Worm (Caenorhabditis elegans) whole organism, late embryonic: ENCODE results near the gene T14B4.1.

Experiments used
- C08G9.2 ChIP-seq: sonication (generic microtip); optimal IDR thresholded peaks from 2 replicates; lab custom pipeline; 2016; ENCODE audit warnings: mild to moderate bottlenecking, missing genetic modification characterization, moderate library complexity, missing compliant biosample characterization
- F13H6.1 ChIP-seq: sonication (generic microtip); optimal IDR thresholded peaks from 2 replicates; lab custom pipeline; 2016; ENCODE audit warnings: missing genetic modification characterization, missing compliant biosample characterization
- K02D7.2 ChIP-seq: sonication (generic microtip); optimal IDR thresholded peaks from 2 replicates; lab custom pipeline; 2017; ENCODE audit warnings: mild to moderate bottlenecking, missing genetic modification characterization, missing compliant biosample characterization
- Y22D7AL.16 ChIP-seq: sonication (generic microtip); optimal IDR thresholded peaks from 2 replicates; lab custom pipeline; 2016; ENCODE audit warnings: missing genetic modification characterization, missing compliant biosample characterization
- ama-1 ChIP-seq: fragments of 150-350 bp; optimal IDR thresholded peaks from 2 replicates; lab custom pipeline; 2014
- ceh-14 ChIP-seq: sonication (generic microtip); optimal IDR thresholded peaks from 2 replicates; lab custom pipeline; 2016; ENCODE audit warnings: missing genotype, missing genetic modification characterization, missing compliant biosample characterization
- ceh-22 ChIP-seq: sonication (generic microtip); optimal IDR thresholded peaks from 2 replicates; lab custom pipeline; 2017; ENCODE audit warnings: missing biosample characterization, missing genetic modification characterization
- ceh-30 ChIP-seq: fragments of 150-350 bp; optimal IDR thresholded peaks from 2 replicates; lab custom pipeline; 2014; ENCODE audit warnings: missing biosample characterization, missing genetic modification characterization
- ceh-31 ChIP-seq: sonication (generic microtip); optimal IDR thresholded peaks from 2 replicates; lab custom pipeline; 2016; ENCODE audit warnings: missing genetic modification characterization, missing compliant biosample characterization
- ceh-45 ChIP-seq: fragments of 200-800 bp; sonication (Bioruptor generic); IDR thresholded peaks from 2 replicates; pipeline ENCODE4 v1.3.6; 2022; ENCODE audit warnings: missing genetic modification reagents, missing genetic modification characterization, missing compliant biosample characterization
- ceh-48 ChIP-seq: sonication (generic microtip); optimal IDR thresholded peaks from 2 replicates; lab custom pipeline; 2016; ENCODE audit warnings: missing genetic modification characterization, inconsistent platforms, missing compliant biosample characterization
- ceh-6 ChIP-seq: fragments of 200-800 bp; sonication (Bioruptor generic); optimal IDR thresholded peaks from 2 replicates; lab custom pipeline; 2018; ENCODE audit warnings: mild to moderate bottlenecking, missing genetic modification characterization, missing compliant biosample characterization
- ceh-9 ChIP-seq: sonication (generic microtip); optimal IDR thresholded peaks from 2 replicates; lab custom pipeline; 2016; ENCODE audit warnings: mild to moderate bottlenecking, missing genetic modification characterization, inconsistent platforms, missing compliant biosample characterization
- dve-1 ChIP-seq: sonication (generic microtip); optimal IDR thresholded peaks from 2 replicates; lab custom pipeline; 2017; ENCODE audit warnings: antibody characterized with exemption, mild to moderate bottlenecking, missing genetic modification characterization, missing compliant biosample characterization
- elt-2 ChIP-seq: sonication (generic microtip); optimal IDR thresholded peaks from 2 replicates; lab custom pipeline; 2016; ENCODE audit warnings: missing genetic modification reagents, missing genetic modification characterization, missing compliant biosample characterization
- eyg-1 ChIP-seq: sonication (generic microtip); optimal IDR thresholded peaks from 2 replicates; lab custom pipeline; 2016; ENCODE audit warnings: missing genotype, missing genetic modification characterization, missing compliant biosample characterization
- fkh-6 ChIP-seq: sonication (generic microtip); optimal IDR thresholded peaks from 2 replicates; lab custom pipeline; 2016; ENCODE audit warnings: missing genetic modification characterization, missing compliant biosample characterization
- gmeb-2 ChIP-seq: sonication (generic microtip); optimal IDR thresholded peaks from 2 replicates; lab custom pipeline; 2016; ENCODE audit warnings: missing genetic modification characterization, inconsistent platforms, missing compliant biosample characterization
- hlh-15 ChIP-seq: sonication (generic microtip); optimal IDR thresholded peaks from 2 replicates; lab custom pipeline; 2016; ENCODE audit warnings: missing genetic modification characterization, missing compliant biosample characterization
- hlh-6 ChIP-seq: sonication (generic microtip); optimal IDR thresholded peaks from 2 replicates; lab custom pipeline; 2016; ENCODE audit warnings: missing genotype, missing genetic modification characterization, missing compliant biosample characterization
- hlh-8 ChIP-seq: sonication (generic microtip); optimal IDR thresholded peaks from 2 replicates; lab custom pipeline; 2016; ENCODE audit warnings: missing genotype, missing genetic modification characterization, missing compliant biosample characterization
- lim-6 ChIP-seq: sonication (generic microtip); optimal IDR thresholded peaks from 2 replicates; lab custom pipeline; 2016; ENCODE audit warnings: missing genetic modification characterization, missing compliant biosample characterization
- lin-11 ChIP-seq: fragments of 200-800 bp; sonication (Bioruptor generic); optimal IDR thresholded peaks from 2 replicates; lab custom pipeline; 2018; ENCODE audit warnings: mild to moderate bottlenecking, missing genetic modification characterization, missing compliant biosample characterization
- madf-2 ChIP-seq: sonication (generic microtip); optimal IDR thresholded peaks from 2 replicates; lab custom pipeline; 2017; ENCODE audit warnings: missing genetic modification characterization, missing compliant biosample characterization
- npax-4 ChIP-seq: sonication (generic microtip); optimal IDR thresholded peaks from 2 replicates; lab custom pipeline; 2016; ENCODE audit warnings: missing genetic modification characterization, missing compliant biosample characterization
- odd-2 ChIP-seq: sonication (generic microtip); optimal IDR thresholded peaks from 2 replicates; lab custom pipeline; 2017; ENCODE audit warnings: antibody characterized with exemption, mild to moderate bottlenecking, missing genetic modification characterization, missing compliant biosample characterization
- pag-3 ChIP-seq: sonication (generic microtip); optimal IDR thresholded peaks from 2 replicates; lab custom pipeline; 2016; ENCODE audit warnings: missing compliant biosample characterization, missing genetic modification characterization, borderline replicate concordance
- pat-9 ChIP-seq: fragments of 200-800 bp; sonication (Bioruptor generic); optimal IDR thresholded peaks from 2 replicates; lab custom pipeline; 2018; ENCODE audit warnings: mild to moderate bottlenecking, missing genetic modification characterization, moderate library complexity, missing compliant biosample characterization
- pax-1 ChIP-seq: fragments of 150-350 bp; optimal IDR thresholded peaks from 2 replicates; lab custom pipeline; 2014; ENCODE audit warnings: missing biosample characterization, missing genetic modification characterization
- pha-2 ChIP-seq: sonication (generic microtip); optimal IDR thresholded peaks from 2 replicates; lab custom pipeline; 2017; ENCODE audit warnings: mild to moderate bottlenecking, missing genetic modification characterization, missing compliant biosample characterization
- pqm-1 ChIP-seq: sonication (generic microtip); optimal IDR thresholded peaks from 2 replicates; lab custom pipeline; 2016; ENCODE audit warnings: missing genetic modification characterization, missing compliant biosample characterization
- pros-1 ChIP-seq: fragments of 150-350 bp; optimal IDR thresholded peaks from 2 replicates; lab custom pipeline; 2014; ENCODE audit warnings: missing biosample characterization, missing genetic modification reagents, missing genetic modification characterization
- ref-2 ChIP-seq: sonication (generic microtip); optimal IDR thresholded peaks from 2 replicates; lab custom pipeline; 2016; ENCODE audit warnings: missing genetic modification characterization, missing compliant biosample characterization
- rnt-1 ChIP-seq: sonication (generic microtip); optimal IDR thresholded peaks from 2 replicates; lab custom pipeline; 2016; ENCODE audit warnings: missing genetic modification characterization, missing compliant biosample characterization
- sdc-2 ChIP-seq: sonication (generic microtip); optimal IDR thresholded peaks from 2 replicates; lab custom pipeline; 2016; ENCODE audit warnings: missing genotype, missing genetic modification characterization, missing compliant biosample characterization
- sox-4 ChIP-seq: sonication (generic microtip); optimal IDR thresholded peaks from 2 replicates; lab custom pipeline; 2017; ENCODE audit warnings: mild to moderate bottlenecking, missing genetic modification characterization, inconsistent platforms, missing compliant biosample characterization
- syd-9 ChIP-seq: sonication (generic microtip); optimal IDR thresholded peaks from 2 replicates; lab custom pipeline; 2016; ENCODE audit warnings: mild to moderate bottlenecking, missing genetic modification characterization, moderate library complexity, missing compliant biosample characterization
- tbx-7 ChIP-seq: sonication (generic microtip); optimal IDR thresholded peaks from 2 replicates; lab custom pipeline; 2016; ENCODE audit warnings: missing genotype, missing genetic modification characterization, missing compliant biosample characterization
- unc-55 ChIP-seq: sonication (generic microtip); optimal IDR thresholded peaks from 2 replicates; lab custom pipeline; 2017; ENCODE audit warnings: missing biosample characterization, missing genetic modification reagents, missing genetic modification characterization
- unc-86 ChIP-seq: sonication (generic microtip); optimal IDR thresholded peaks from 2 replicates; lab custom pipeline; 2016; ENCODE audit warnings: missing genetic modification characterization, missing compliant biosample characterization
- zip-5 ChIP-seq: sonication (generic microtip); optimal IDR thresholded peaks from 2 replicates; lab custom pipeline; 2016; ENCODE audit warnings: missing genetic modification characterization, missing compliant biosample characterization
- ztf-16 ChIP-seq: sonication (generic microtip); optimal IDR thresholded peaks from 2 replicates; lab custom pipeline; 2017; ENCODE audit warnings: missing genetic modification characterization, missing compliant biosample characterization

The T14B4.1 gene

ce11 chrII:6736604-6737003 lies at the start of gene T14B4.1:
TSS of gene T14B4.1 (plus strand) at chrII:6736904.
- TF ChIP-seq F13H6.1 (tag; lab: Kevin White, UChicago) (no peak), ceh-48 (tag; lab: Kevin White, UChicago) (no peak), ceh-22 (tag; lab: Kevin White, UChicago) (no peak), K02D7.2 (tag; lab: Kevin White, UChicago) (no peak), ztf-16 (tag; lab: Kevin White, UChicago) (no peak), rnt-1 (no peak), npax-4 (tag; lab: Kevin White, UChicago) (no peak), ceh-30 (no peak), pha-2 (no peak), hlh-15 (tag; lab: Kevin White, UChicago) (no peak), C08G9.2 (no peak), eyg-1 (no peak), Y22D7AL.16 (no peak)

- TF ChIP-seq ceh-6 (GFP tag; lab: Kevin White, UChicago) (no peak), pros-1 (tag; lab: Kevin White, UChicago) (no peak), ama-1 (lab: Kevin White, UChicago) (no peak), unc-55 (GFP tag; lab: Kevin White, UChicago) (no peak), zip-5 (tag; lab: Kevin White, UChicago) (no peak), pag-3 (no peak), ceh-45 (GFP tag; lab: Robert Waterston, UW) (no peak), lim-6 (tag; lab: Kevin White, UChicago) (no peak), pax-1 (tag; lab: Kevin White, UChicago) (no peak), ceh-14 (tag; lab: Kevin White, UChicago) (no peak), fkh-6 (tag; lab: Kevin White, UChicago) (no peak), sox-4 (tag; lab: Kevin White, UChicago) (no peak), ceh-31 (tag; lab: Kevin White, UChicago) (no peak), hlh-6 (no peak), madf-2 (tag; lab: Kevin White, UChicago) (no peak), ceh-22 (tag; lab: Kevin White, UChicago) (no peak), rnt-1 (no peak), ceh-9 (no peak)
Observed at ce11 chrII:6689088-6689487, 47.6 kb upstream of the T14B4.1 start.

DNA sequence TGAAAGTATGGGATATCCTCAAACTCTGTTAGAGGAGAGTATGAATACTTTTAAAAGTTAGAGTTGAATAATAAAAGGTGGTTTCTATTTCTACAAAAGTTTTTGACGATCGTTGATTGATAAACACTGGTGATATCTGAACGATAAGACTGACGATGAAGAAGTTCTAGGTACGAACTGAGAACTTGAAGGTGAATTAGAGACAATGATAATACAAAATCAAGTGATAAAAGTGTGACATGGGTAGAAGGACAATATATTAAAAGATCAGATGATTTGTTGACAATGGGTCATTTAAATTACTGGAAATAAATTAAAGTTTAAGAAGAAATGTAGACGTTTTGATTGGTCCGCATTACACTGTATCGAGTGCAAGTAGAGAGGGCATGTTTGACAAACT lies 41.3 kb upstream of the T14B4.1 start, which contains the start of gene C18H9.5:
Gene C18H9.5, minus strand, starts transcription at position 179 of the 400 bp plus-strand sequence.
- TF ChIP-seq zip-5 (tag; lab: Kevin White, UChicago) (no peak), sdc-2 (tag; lab: Kevin White, UChicago) (no peak), hlh-8 (tag; lab: Kevin White, UChicago) (no peak), tbx-7 (tag; lab: Kevin White, UChicago) (no peak), syd-9 (tag; lab: Kevin White, UChicago) (no peak), lin-11 (tag; lab: Kevin White, UChicago) (no peak), pat-9 (tag; lab: Kevin White, UChicago) (no peak), pqm-1 (tag; lab: Kevin White, UChicago) (no peak), dve-1 (tag; lab: Kevin White, UChicago) (no peak), unc-86 (tag; lab: Kevin White, UChicago) (no peak), pros-1 (tag; lab: Kevin White, UChicago) (no peak), ceh-22 (tag; lab: Kevin White, UChicago) (no peak), ref-2 (tag; lab: Kevin White, UChicago) (no peak), unc-55 (GFP tag; lab: Kevin White, UChicago) (no peak), F13H6.1 (tag; lab: Kevin White, UChicago) (no peak), elt-2 (tag; lab: Kevin White, UChicago) (no peak), odd-2 (no peak), pag-3 (no peak), gmeb-2 (tag; lab: Kevin White, UChicago) (no peak), rnt-1 (no peak)
